Fruit fly (Drosophila melanogaster) whole organism, pupa: ENCODE measurements around the gene CG5902.

Experiments used
- CG10348 ChIP-seq: fragments of 200-800 bp; sonication (Bioruptor generic); IDR thresholded peaks from 2 replicates; pipeline ENCODE4 v1.3.6; 2022; ENCODE audit warnings: missing biosample characterization, missing genetic modification characterization
- Pif1A ChIP-seq: fragments of 200-800 bp; sonication (Bioruptor generic); optimal IDR thresholded peaks from 3 replicates; lab custom pipeline; 2016; ENCODE audit warnings: missing biosample characterization, missing genetic modification characterization

dm6 chr3R:23947002-23947401 is 39.4 kb upstream of the CG5902 start:
- TF ChIP-seq CG10348 (GFP tag; lab: Robert Waterston, UW) (no peak), Pif1A (no peak)
